Worm (Caenorhabditis elegans) whole organism, early embryonic: ENCODE results near the gene K08C7.6.

Experiments
- F13C5.2 ChIP-seq: sonication (generic microtip); optimal IDR thresholded peaks from 2 replicates; lab custom pipeline; 2017; ENCODE audit warnings: mild to moderate bottlenecking, missing genetic modification characterization, inconsistent platforms, missing compliant biosample characterization
- flt-1 ChIP-seq: fragments of 200-800 bp; sonication (Bioruptor generic); IDR thresholded peaks from 2 replicates; pipeline ENCODE4 v1.3.6; 2022; ENCODE audit warnings: missing genetic modification characterization, missing compliant biosample characterization
- sea-1 ChIP-seq: fragments of 200-800 bp; sonication (Bioruptor generic); conservative IDR thresholded peaks from 2 replicates; pipeline ENCODE4 v1.3.6; 2022; ENCODE audit warnings: missing genetic modification characterization, missing compliant biosample characterization

ce11 chrIV:10727734-10728133, 42.1 kb upstream of the K08C7.6 start, which contains the start of gene ZC168.2:
- TF ChIP-seq sea-1 (GFP tag; lab: Robert Waterston, UW), result no peak
- TF ChIP-seq F13C5.2, result no peak
- no peak for TF ChIP-seq flt-1 (GFP tag; lab: Robert Waterston, UW)
